Worm (Caenorhabditis elegans) whole organism, young adult: ENCODE measurements around the gene tag-180.

ENCODE experiments used
- C06A6.2 ChIP-seq: fragments of 200-800 bp; sonication (Bioruptor generic); conservative IDR thresholded peaks from 2 replicates; pipeline ENCODE4 v1.3.6; 2022; ENCODE audit warnings: missing genetic modification characterization, missing compliant biosample characterization
- F10E7.11 ChIP-seq: sonication (generic microtip); optimal IDR thresholded peaks from 2 replicates; lab custom pipeline; 2017; ENCODE audit warnings: mild to moderate bottlenecking, missing genetic modification characterization, moderate library complexity, missing compliant biosample characterization
- F33H1.4 ChIP-seq: fragments of 200-800 bp; sonication (Bioruptor generic); IDR thresholded peaks from 2 replicates; pipeline ENCODE4 v1.3.6; 2022; ENCODE audit warnings: missing genetic modification reagents, missing genetic modification characterization, missing compliant biosample characterization
- F55B11.4 ChIP-seq: sonication (generic microtip); optimal IDR thresholded peaks from 2 replicates; lab custom pipeline; 2016; ENCODE audit warnings: missing compliant biosample characterization, missing genetic modification characterization, borderline replicate concordance; ENCODE audit not compliant: insufficient read depth
- F57C9.4 ChIP-seq: sonication (generic microtip); optimal IDR thresholded peaks from 2 replicates; lab custom pipeline; 2017; ENCODE audit warnings: mild to moderate bottlenecking, missing genetic modification characterization, missing compliant biosample characterization
- T07F8.4 ChIP-seq: sonication (generic microtip); optimal IDR thresholded peaks from 2 replicates; lab custom pipeline; 2016; ENCODE audit warnings: mild to moderate bottlenecking, missing genetic modification characterization, moderate library complexity, missing compliant biosample characterization
- Y56A3A.18 ChIP-seq: fragments of 200-800 bp; sonication (Bioruptor generic); IDR thresholded peaks from 2 replicates; pipeline ENCODE4 v1.3.6; 2022; ENCODE audit warnings: missing genetic modification reagents, missing genetic modification characterization, missing compliant biosample characterization
- ZK185.1 ChIP-seq: sonication (generic microtip); optimal IDR thresholded peaks from 2 replicates; lab custom pipeline; 2016; ENCODE audit warnings: mild to moderate bottlenecking, missing genetic modification characterization, missing compliant biosample characterization; ENCODE audit not compliant: poor library complexity, severe bottlenecking
- aptf-2 ChIP-seq: fragments of 200-800 bp; sonication (Bioruptor generic); conservative IDR thresholded peaks from 2 replicates; pipeline ENCODE4 v1.3.6; 2022; ENCODE audit warnings: missing genetic modification reagents, missing genetic modification characterization, missing compliant biosample characterization
- attf-3 ChIP-seq: fragments of 200-800 bp; sonication (Bioruptor generic); conservative IDR thresholded peaks from 2 replicates; pipeline ENCODE4 v1.3.6; 2022; ENCODE audit warnings: missing genetic modification reagents, missing genetic modification characterization, missing compliant biosample characterization
- attf-5 ChIP-seq: fragments of 200-800 bp; sonication (Bioruptor generic); optimal IDR thresholded peaks from 2 replicates; lab custom pipeline; 2018; ENCODE audit warnings: mild to moderate bottlenecking, missing genetic modification characterization, missing compliant biosample characterization
- attf-6 ChIP-seq: fragments of 200-800 bp; sonication (Bioruptor generic); IDR thresholded peaks from 2 replicates; pipeline ENCODE4 v1.3.6; 2022; ENCODE audit warnings: missing genetic modification reagents, missing genetic modification characterization, missing compliant biosample characterization
- bed-2 ChIP-seq: fragments of 200-800 bp; sonication (Bioruptor generic); IDR thresholded peaks from 2 replicates; pipeline ENCODE4 v1.3.6; 2022; ENCODE audit warnings: missing genetic modification reagents, missing genetic modification characterization, missing compliant biosample characterization
- ccch-3 ChIP-seq: fragments of 200-800 bp; sonication (Bioruptor generic); optimal IDR thresholded peaks from 2 replicates; lab custom pipeline; 2018; ENCODE audit warnings: mild to moderate bottlenecking, missing genetic modification characterization, missing compliant biosample characterization
- cebp-1 ChIP-seq, 2 experiments: fragments of 200-800 bp in 1 of 2; sonication (Bioruptor generic) in 1 of 2; sonication (generic microtip) in 1 of 2; IDR thresholded peaks in 1 of 2; optimal IDR thresholded peaks in 1 of 2; 2 replicates each; pipeline versions ENCODE4 v1.3.6 to Lab custom; 2017 to 2022; ENCODE audit warnings: missing compliant biosample characterization in 2 of 2, missing genetic modification characterization in 2 of 2, mild to moderate bottlenecking in 1 of 2, missing genetic modification reagents in 1 of 2, moderate library complexity in 1 of 2
- ceh-58 ChIP-seq: fragments of 200-800 bp; sonication (Bioruptor generic); IDR thresholded peaks from 2 replicates; pipeline ENCODE4 v1.3.6; 2022; ENCODE audit warnings: missing genetic modification characterization, missing compliant biosample characterization
- ceh-91 ChIP-seq: fragments of 200-800 bp; sonication (Bioruptor generic); IDR thresholded peaks from 2 replicates; pipeline ENCODE4 v1.3.6; 2022; ENCODE audit warnings: missing genetic modification reagents, missing genetic modification characterization, missing compliant biosample characterization
- dox-1 ChIP-seq: fragments of 200-800 bp; sonication (Bioruptor generic); IDR thresholded peaks from 2 replicates; pipeline ENCODE4 v1.3.6; 2022; ENCODE audit warnings: missing genetic modification reagents, missing genetic modification characterization, missing compliant biosample characterization
- egl-18 ChIP-seq: fragments of 200-800 bp; sonication (Bioruptor generic); IDR thresholded peaks from 2 replicates; pipeline ENCODE4 v1.3.6; 2022; ENCODE audit warnings: missing genetic modification reagents, missing genetic modification characterization, missing compliant biosample characterization
- hmg-1.2 ChIP-seq: fragments of 200-800 bp; sonication (Bioruptor generic); IDR thresholded peaks from 2 replicates; pipeline ENCODE4 v1.3.6; 2022; ENCODE audit warnings: missing genetic modification reagents, missing genetic modification characterization, missing compliant biosample characterization
- lag-1 ChIP-seq: fragments of 200-800 bp; sonication (Bioruptor generic); IDR thresholded peaks from 2 replicates; pipeline ENCODE4 v1.3.6; 2022; ENCODE audit warnings: missing genetic modification reagents, missing genetic modification characterization, missing compliant biosample characterization
- let-526 ChIP-seq: fragments of 200-800 bp; sonication (Bioruptor generic); IDR thresholded peaks from 2 replicates; pipeline ENCODE4 v1.3.6; 2022; ENCODE audit warnings: missing genetic modification reagents, missing genetic modification characterization, missing compliant biosample characterization
- lin-26 ChIP-seq: fragments of 200-800 bp; sonication (Bioruptor generic); IDR thresholded peaks from 2 replicates; pipeline ENCODE4 v1.3.6; 2022; ENCODE audit warnings: missing genetic modification reagents, missing genetic modification characterization, missing compliant biosample characterization
- lin-35 ChIP-seq, 3 experiments: fragments of 150-350 bp in 2 of 3; sonication (generic microtip) in 1 of 3; optimal IDR thresholded peaks; 2 replicates each; lab custom pipeline; 2014 to 2018; ENCODE audit warnings: missing biosample characterization in 3 of 3, missing genetic modification characterization in 3 of 3, missing genetic modification reagents in 3 of 3
- lin-40 ChIP-seq: sonication (generic microtip); optimal IDR thresholded peaks from 2 replicates; lab custom pipeline; 2016; ENCODE audit warnings: missing genetic modification characterization, mild to moderate bottlenecking, missing compliant biosample characterization, missing genotype, missing genetic modification reagents
- lsl-1 ChIP-seq: fragments of 200-800 bp; sonication (Bioruptor generic); optimal IDR thresholded peaks from 2 replicates; lab custom pipeline; 2018; ENCODE audit warnings: mild to moderate bottlenecking, missing genetic modification characterization, moderate library complexity, missing compliant biosample characterization
- lsy-27 ChIP-seq: sonication (generic microtip); optimal IDR thresholded peaks from 2 replicates; lab custom pipeline; 2017; ENCODE audit warnings: missing genetic modification characterization, mild to moderate bottlenecking, missing compliant biosample characterization, antibody characterized with exemption, missing genotype, borderline replicate concordance; ENCODE audit not compliant: insufficient read depth
- madf-8 ChIP-seq: fragments of 200-800 bp; sonication (Bioruptor generic); conservative IDR thresholded peaks from 2 replicates; pipeline ENCODE4 v1.3.6; 2022; ENCODE audit warnings: missing genetic modification reagents, missing genetic modification characterization, missing compliant biosample characterization
- mcd-1 ChIP-seq: fragments of 200-800 bp; sonication (Bioruptor generic); IDR thresholded peaks from 2 replicates; pipeline ENCODE4 v1.3.6; 2022; ENCODE audit warnings: missing genetic modification reagents, missing genetic modification characterization, missing compliant biosample characterization
- repo-1 ChIP-seq: sonication (generic microtip); optimal IDR thresholded peaks from 2 replicates; lab custom pipeline; 2017; ENCODE audit warnings: mild to moderate bottlenecking, missing genetic modification characterization, missing compliant biosample characterization
- snpc-1.1 ChIP-seq: sonication (generic microtip); optimal IDR thresholded peaks from 2 replicates; lab custom pipeline; 2017; ENCODE audit warnings: missing genetic modification characterization, mild to moderate bottlenecking, missing compliant biosample characterization, antibody characterized with exemption, moderate library complexity, missing genotype, missing genetic modification reagents; ENCODE audit not compliant: insufficient read depth
- snpc-3.4 ChIP-seq: sonication (generic microtip); optimal IDR thresholded peaks from 2 replicates; lab custom pipeline; 2017; ENCODE audit warnings: missing genetic modification characterization, mild to moderate bottlenecking, missing compliant biosample characterization, antibody characterized with exemption, moderate library complexity, missing genotype, missing genetic modification reagents
- snpc-4 ChIP-seq, 5 experiments: fragments of 150-350 bp in 1 of 5; sonication (generic microtip) in 4 of 5; optimal IDR thresholded peaks; 2 replicates each; lab custom pipeline; 2014 to 2018; ENCODE audit warnings: missing genetic modification characterization in 5 of 5, missing biosample characterization in 3 of 5, antibody characterized with exemption in 2 of 5, mild to moderate bottlenecking in 2 of 5, missing compliant biosample characterization in 2 of 5, missing genotype in 2 of 5, moderate library complexity in 2 of 5, missing genetic modification reagents in 1 of 5
- somi-1 ChIP-seq: fragments of 200-800 bp; sonication (Bioruptor generic); optimal IDR thresholded peaks from 2 replicates; lab custom pipeline; 2018; ENCODE audit warnings: mild to moderate bottlenecking, missing genetic modification characterization, missing compliant biosample characterization
- tlf-1 ChIP-seq: fragments of 200-800 bp; sonication (Bioruptor generic); optimal IDR thresholded peaks from 2 replicates; lab custom pipeline; 2018; ENCODE audit warnings: mild to moderate bottlenecking, missing genetic modification characterization, missing compliant biosample characterization
- unc-62 ChIP-seq: fragments of 150-350 bp; optimal IDR thresholded peaks from 2 replicates; lab custom pipeline; 2014; ENCODE audit warnings: missing biosample characterization, missing genetic modification reagents, missing genetic modification characterization
- xnd-1 ChIP-seq: sonication (generic microtip); optimal IDR thresholded peaks from 2 replicates; lab custom pipeline; 2016; ENCODE audit warnings: missing genotype, missing genetic modification reagents, missing genetic modification characterization, missing compliant biosample characterization
- zfh-2 ChIP-seq: fragments of 200-800 bp; sonication (Bioruptor generic); conservative IDR thresholded peaks from 2 replicates; pipeline ENCODE4 v1.3.6; 2022; ENCODE audit warnings: missing genetic modification reagents, missing genetic modification characterization, missing compliant biosample characterization
- zim-3 ChIP-seq: sonication (generic microtip); optimal IDR thresholded peaks from 2 replicates; lab custom pipeline; 2017; ENCODE audit warnings: mild to moderate bottlenecking, missing genetic modification characterization, moderate library complexity, missing compliant biosample characterization
- ztf-18 ChIP-seq: sonication (generic microtip); optimal IDR thresholded peaks from 2 replicates; lab custom pipeline; 2016; ENCODE audit warnings: missing genotype, mild to moderate bottlenecking, missing genetic modification characterization, missing compliant biosample characterization
- ztf-22 ChIP-seq: fragments of 200-800 bp; sonication (Bioruptor generic); optimal IDR thresholded peaks from 2 replicates; lab custom pipeline; 2018; ENCODE audit warnings: mild to moderate bottlenecking, missing genetic modification characterization, moderate library complexity, missing compliant biosample characterization
- ztf-25 ChIP-seq: fragments of 200-800 bp; sonication (Bioruptor generic); IDR thresholded peaks from 2 replicates; pipeline ENCODE4 v1.3.6; 2022; ENCODE audit warnings: missing genetic modification reagents, missing genetic modification characterization, missing compliant biosample characterization
- ztf-3 ChIP-seq: fragments of 200-800 bp; sonication (Bioruptor generic); optimal IDR thresholded peaks from 2 replicates; lab custom pipeline; 2018; ENCODE audit warnings: mild to moderate bottlenecking, missing genetic modification characterization, missing compliant biosample characterization

The tag-180 gene

DNA sequence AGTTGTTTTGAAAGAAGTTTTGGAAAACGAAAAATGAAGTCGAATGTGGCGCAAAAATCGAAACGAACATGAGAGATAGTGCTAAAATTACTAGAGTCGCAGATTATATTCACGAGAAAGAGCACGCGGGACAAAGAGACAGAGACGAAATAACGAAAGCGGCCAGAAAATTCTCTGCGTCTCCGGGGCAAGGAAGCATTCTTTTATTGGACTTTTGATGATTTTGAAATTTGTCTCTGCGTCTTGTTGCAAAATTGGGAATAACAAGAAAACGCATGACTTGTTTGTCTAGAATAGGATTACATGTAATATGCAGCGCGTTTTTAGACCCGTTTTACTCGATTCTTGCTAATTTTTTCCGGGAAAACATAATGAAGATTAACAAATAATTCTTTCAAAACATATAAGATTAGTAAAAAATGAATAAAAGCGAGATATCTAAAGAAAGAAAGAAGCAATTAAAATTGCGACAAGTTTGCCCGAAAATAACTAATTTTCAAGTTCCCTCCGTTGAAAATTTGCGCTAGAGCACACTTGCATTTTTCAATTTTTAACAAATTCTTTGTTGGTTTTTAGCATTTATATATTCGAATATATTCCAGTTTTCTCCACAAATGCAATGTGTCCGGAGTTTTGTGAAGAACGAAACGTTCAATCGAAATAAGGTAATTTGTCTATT lies 18.8 kb upstream of the tag-180 start, which contains the start of the genes B0491.6 and pigm-1 (continued):
- TF ChIP-seq lin-40 (tag; lab: Kevin White, UChicago) (peak; percentile 64), let-526 (GFP tag; lab: Robert Waterston, UW) (no peak), aptf-2 (GFP tag; lab: Robert Waterston, UW) (no peak), F10E7.11 (tag; lab: Kevin White, UChicago) (no peak), zim-3 (tag; lab: Kevin White, UChicago) (no peak), attf-5 (peak; percentile 90), lag-1 (no peak), attf-3 (GFP tag; lab: Robert Waterston, UW) (no peak), snpc-3.4 (tag; lab: Kevin White, UChicago) (no peak), F57C9.4 (tag; lab: Kevin White, UChicago) (no peak), ztf-25 (no peak), F55B11.4 (tag; lab: Kevin White, UChicago) (no peak), snpc-1.1 (tag; lab: Kevin White, UChicago) (no peak), attf-6 (GFP tag; lab: Robert Waterston, UW) (no peak), ceh-91 (GFP tag; lab: Robert Waterston, UW) (no peak), somi-1 (GFP tag; lab: Kevin White, UChicago) (no peak), ceh-58 (GFP tag; lab: Robert Waterston, UW) (no peak), unc-62 (GFP tag; lab: Kevin White, UChicago) (no peak), mcd-1 (GFP tag; lab: Robert Waterston, UW) (peak; percentile 61; the same call in 1 of the 2 replicates), lin-35 (GFP tag; optimal IDR thresholded peaks at IDR 0.05; lab: Kevin White, UChicago) (peak in 2 of 3 experiments; percentile 38 to 63), ZK185.1 (tag; lab: Kevin White, UChicago) (peak; percentile 22), T07F8.4 (tag; lab: Kevin White, UChicago) (no peak), snpc-4 (GFP tag; optimal IDR thresholded peaks at IDR 0.05; lab: Kevin White, UChicago) (peak; percentile 12), snpc-4 (tag; optimal IDR thresholded peaks at IDR 0.05; lab: Kevin White, UChicago) (peak in 3 of 4 experiments; percentile 19 to 53 (median 50)), repo-1 (tag; lab: Kevin White, UChicago) (no peak), ztf-22 (no peak), F33H1.4 (GFP tag; lab: Robert Waterston, UW) (no peak), xnd-1 (tag; lab: Kevin White, UChicago) (no peak), bed-2 (GFP tag; lab: Robert Waterston, UW) (no peak), C06A6.2 (GFP tag; lab: Robert Waterston, UW) (no peak), zfh-2 (GFP tag; lab: Robert Waterston, UW) (no peak; the same call in 1 of the 2 replicates), dox-1 (GFP tag; lab: Robert Waterston, UW) (peak; percentile 53)
- TF ChIP-seq, all 124 proteins: peak for 22

- TF ChIP-seq hmg-1.2 (GFP tag; lab: Robert Waterston, UW) = peak; percentile 53
- TF ChIP-seq ztf-18 = peak; percentile 98
- TF ChIP-seq lin-26 (GFP tag; lab: Robert Waterston, UW) = 0 out of 2 replicates have a peak, but pooled peaks have one; percentile 10
- TF ChIP-seq Y56A3A.18 = 0 out of 2 replicates have a peak, but pooled peaks have one; percentile 57
- peak; percentile 60; the same call in 1 of the 2 replicates for TF ChIP-seq C06A6.2 (GFP tag; lab: Robert Waterston, UW)
- no peak for TF ChIP-seq lsy-27 (tag; lab: Kevin White, UChicago)
- TF ChIP-seq zim-3 (tag; lab: Kevin White, UChicago) = no peak
- TF ChIP-seq lsl-1 (GFP tag; lab: Kevin White, UChicago) = peak; percentile 72
- TF ChIP-seq zfh-2 (GFP tag; lab: Robert Waterston, UW) = no peak
- peak; percentile 51; the same call in 1 of the 2 replicates for TF ChIP-seq madf-8 (GFP tag; lab: Robert Waterston, UW)
- peak; percentile 75 for TF ChIP-seq lin-40 (tag; lab: Kevin White, UChicago)
- no peak for TF ChIP-seq ccch-3 (GFP tag; lab: Kevin White, UChicago)
- TF ChIP-seq tlf-1 (GFP tag; lab: Kevin White, UChicago) = peak; percentile 72
- no peak for TF ChIP-seq cebp-1 (GFP tag; IDR thresholded peaks at IDR 0.05; lab: Robert Waterston, UW)
- TF ChIP-seq cebp-1 (tag; optimal IDR thresholded peaks at IDR 0.05; lab: Kevin White, UChicago) = peak; percentile 73
- no peak for TF ChIP-seq ztf-3 (GFP tag; lab: Kevin White, UChicago)
- TF ChIP-seq egl-18 (GFP tag; lab: Robert Waterston, UW) = no peak
These were observed 16.4 kb upstream of the tag-180 start, which contains the start of gene nduf-11 for ce11 chrII:11345570-11346029. Gene nduf-11, minus strand, starts transcription at chrII:11345620.
